Fruit fly (Drosophila melanogaster) whole organism, prepupa: ENCODE results near the gene Eip78C.

ENCODE experiments used
- CG10631 ChIP-seq: fragments of 200-800 bp; sonication (Bioruptor generic); optimal IDR thresholded peaks from 2 replicates; lab custom pipeline; 2016; ENCODE audit warnings: missing biosample characterization, missing genetic modification characterization
- CG10669 ChIP-seq: fragments of 200-800 bp; sonication (Bioruptor generic); optimal IDR thresholded peaks from 3 replicates; lab custom pipeline; 2018; ENCODE audit warnings: missing biosample characterization, mild to moderate bottlenecking, missing genetic modification characterization, moderate library complexity
- CG11762 ChIP-seq: fragments of 200-800 bp; sonication (Bioruptor generic); optimal IDR thresholded peaks from 3 replicates; lab custom pipeline; 2016; ENCODE audit warnings: missing biosample characterization, missing genetic modification characterization; ENCODE audit not compliant: insufficient read depth
- CG15336 ChIP-seq: fragments of 200-800 bp; sonication (Bioruptor generic); IDR thresholded peaks from 2 replicates; pipeline ENCODE4 v1.3.6; 2022; ENCODE audit warnings: missing biosample characterization, missing genetic modification characterization
- CG1621 ChIP-seq: fragments of 200-800 bp; sonication (Bioruptor generic); optimal IDR thresholded peaks from 3 replicates; lab custom pipeline; 2018; ENCODE audit warnings: missing biosample characterization, mild to moderate bottlenecking, missing genetic modification characterization
- CG16779 ChIP-seq: fragments of 200-800 bp; sonication (Bioruptor generic); optimal IDR thresholded peaks from 3 replicates; lab custom pipeline; 2017; ENCODE audit warnings: missing biosample characterization, mild to moderate bottlenecking, missing genetic modification characterization
- CG3032 ChIP-seq: fragments of 200-800 bp; optimal IDR thresholded peaks from 2 replicates; lab custom pipeline; 2019; ENCODE audit warnings: missing biosample characterization, mild to moderate bottlenecking, missing genetic modification characterization, moderate library complexity
- CG31627 ChIP-seq: fragments of 200-800 bp; sonication (Bioruptor generic); optimal IDR thresholded peaks from 3 replicates; lab custom pipeline; 2016; ENCODE audit warnings: missing biosample characterization, missing genetic modification characterization
- CG32006 ChIP-seq: fragments of 200-800 bp; sonication (Bioruptor generic); optimal IDR thresholded peaks from 3 replicates; lab custom pipeline; 2017; ENCODE audit warnings: missing biosample characterization, mild to moderate bottlenecking, missing genetic modification characterization
- CG34406 ChIP-seq: fragments of 200-800 bp; sonication (Bioruptor generic); optimal IDR thresholded peaks from 3 replicates; lab custom pipeline; 2016; ENCODE audit warnings: missing biosample characterization, missing genetic modification characterization
- CG3919 ChIP-seq: fragments of 200-800 bp; sonication (Bioruptor generic); optimal IDR thresholded peaks from 3 replicates; lab custom pipeline; 2016; ENCODE audit warnings: missing biosample characterization, missing genetic modification characterization
- CG4318 ChIP-seq: fragments of 200-800 bp; sonication (Bioruptor generic); optimal IDR thresholded peaks from 3 replicates; lab custom pipeline; 2017; ENCODE audit warnings: missing biosample characterization, mild to moderate bottlenecking, missing genetic modification characterization
- CG6163 ChIP-seq: fragments of 200-800 bp; sonication (Bioruptor generic); IDR thresholded peaks from 3 replicates; pipeline ENCODE4 v1.3.6; 2022; ENCODE audit warnings: missing biosample characterization, missing genetic modification characterization
- CG6276 ChIP-seq: fragments of 200-800 bp; sonication (Bioruptor generic); optimal IDR thresholded peaks from 2 replicates; lab custom pipeline; 2017; ENCODE audit warnings: missing biosample characterization, mild to moderate bottlenecking, missing genetic modification characterization
- CG6808 ChIP-seq: fragments of 200-800 bp; sonication (Bioruptor generic); optimal IDR thresholded peaks from 3 replicates; lab custom pipeline; 2017; ENCODE audit warnings: missing biosample characterization, missing genetic modification characterization, mild to moderate bottlenecking, moderate library complexity, missing genetic modification reagents
- CG6854 ChIP-seq: fragments of 200-800 bp; sonication (Bioruptor generic); optimal IDR thresholded peaks from 2 replicates; lab custom pipeline; 2017; ENCODE audit warnings: missing biosample characterization, mild to moderate bottlenecking, missing genetic modification characterization
- CG7368 ChIP-seq: fragments of 200-800 bp; sonication (Bioruptor generic); optimal IDR thresholded peaks from 3 replicates; lab custom pipeline; 2016; ENCODE audit warnings: missing biosample characterization, missing genetic modification characterization
- CG8119 ChIP-seq: fragments of 200-800 bp; sonication (Bioruptor generic); IDR thresholded peaks from 3 replicates; pipeline ENCODE4 v1.3.6; 2022; ENCODE audit warnings: missing biosample characterization, missing genetic modification characterization
- Eip75B ChIP-seq: fragments of 200-800 bp; sonication (Bioruptor generic); optimal IDR thresholded peaks from 3 replicates; lab custom pipeline; 2016; ENCODE audit warnings: missing biosample characterization, missing genetic modification characterization
- Eip78C ChIP-seq: fragments of 200-800 bp; sonication (Bioruptor generic); peaks from one replicate; lab custom pipeline; 2016; ENCODE audit warnings: missing biosample characterization, missing genetic modification characterization
- Eip93F ChIP-seq: fragments of 200-800 bp; sonication (Bioruptor generic); optimal IDR thresholded peaks from 2 replicates; lab custom pipeline; 2016; ENCODE audit warnings: missing biosample characterization, mild to moderate bottlenecking, missing genetic modification characterization
- Ets21C ChIP-seq: fragments of 200-800 bp; sonication (Bioruptor generic); optimal IDR thresholded peaks from 3 replicates; lab custom pipeline; 2016; ENCODE audit warnings: missing biosample characterization, missing genetic modification characterization
- Hr38 ChIP-seq: sonication (Bioruptor generic); optimal IDR thresholded peaks from 2 replicates; lab custom pipeline; 2016; ENCODE audit warnings: missing biosample characterization, missing genetic modification characterization
- Hr39 ChIP-seq: fragments of 200-800 bp; sonication (Bioruptor generic); optimal IDR thresholded peaks from 2 replicates; lab custom pipeline; 2016; ENCODE audit warnings: missing biosample characterization, missing genetic modification characterization
- Lpt ChIP-seq: fragments of 200-800 bp; sonication (Bioruptor generic); optimal IDR thresholded peaks from 3 replicates; lab custom pipeline; 2016; ENCODE audit warnings: missing biosample characterization, missing genetic modification characterization
- Met ChIP-seq: fragments of 200-800 bp; sonication (Bioruptor generic); optimal IDR thresholded peaks from 3 replicates; lab custom pipeline; 2016; ENCODE audit warnings: missing biosample characterization, missing genetic modification characterization
- OdsH ChIP-seq: fragments of 200-800 bp; sonication (Bioruptor generic); optimal IDR thresholded peaks from 3 replicates; lab custom pipeline; 2016; ENCODE audit warnings: missing biosample characterization, missing genetic modification characterization
- Sox102F ChIP-seq: fragments of 200-800 bp; sonication (Bioruptor generic); optimal IDR thresholded peaks from 2 replicates; lab custom pipeline; 2016; ENCODE audit warnings: missing biosample characterization, mild to moderate bottlenecking, missing genetic modification characterization
- Sox15 ChIP-seq: fragments of 200-800 bp; sonication (Bioruptor generic); optimal IDR thresholded peaks from 3 replicates; lab custom pipeline; 2016; ENCODE audit warnings: missing biosample characterization, missing genetic modification characterization
- achi ChIP-seq: fragments of 200-800 bp; sonication (Bioruptor generic); optimal IDR thresholded peaks from 3 replicates; lab custom pipeline; 2016; ENCODE audit warnings: missing biosample characterization, missing genetic modification characterization
- acj6 ChIP-seq: fragments of 200-800 bp; sonication (Bioruptor generic); optimal IDR thresholded peaks from 3 replicates; lab custom pipeline; 2016; ENCODE audit warnings: missing biosample characterization, missing genetic modification characterization
- cyc ChIP-seq: fragments of 200-800 bp; sonication (Bioruptor generic); optimal IDR thresholded peaks from 3 replicates; lab custom pipeline; 2016; ENCODE audit warnings: missing biosample characterization, missing genetic modification characterization
- dac ChIP-seq: fragments of 200-800 bp; sonication (Bioruptor generic); optimal IDR thresholded peaks from 2 replicates; lab custom pipeline; 2017; ENCODE audit warnings: missing biosample characterization, mild to moderate bottlenecking, missing genetic modification characterization
- dsx ChIP-seq: fragments of 200-800 bp; optimal IDR thresholded peaks from 3 replicates; lab custom pipeline; 2019; ENCODE audit warnings: missing biosample characterization, mild to moderate bottlenecking, missing genetic modification characterization, moderate library complexity; ENCODE audit not compliant: poor library complexity, severe bottlenecking
- esn ChIP-seq: fragments of 200-800 bp; sonication (Bioruptor generic); optimal IDR thresholded peaks from 2 replicates; lab custom pipeline; 2016; ENCODE audit warnings: missing biosample characterization, mild to moderate bottlenecking, missing genetic modification characterization, moderate library complexity
- fd59A ChIP-seq: fragments of 200-800 bp; sonication (Bioruptor generic); optimal IDR thresholded peaks from 2 replicates; lab custom pipeline; 2017; ENCODE audit warnings: missing biosample characterization, mild to moderate bottlenecking, missing genetic modification characterization, missing genetic modification reagents
- fd85E ChIP-seq: fragments of 200-800 bp; sonication (Bioruptor generic); optimal IDR thresholded peaks from 3 replicates; lab custom pipeline; 2016; ENCODE audit warnings: missing biosample characterization, missing genetic modification characterization
- fkh ChIP-seq: fragments of 200-800 bp; sonication (Bioruptor generic); optimal IDR thresholded peaks from 3 replicates; lab custom pipeline; 2017; ENCODE audit warnings: missing biosample characterization, mild to moderate bottlenecking, missing genetic modification characterization, moderate library complexity
- pdm3 ChIP-seq: fragments of 200-800 bp; sonication (Bioruptor generic); optimal IDR thresholded peaks from 3 replicates; lab custom pipeline; 2016; ENCODE audit warnings: missing biosample characterization, missing genetic modification characterization
- salr ChIP-seq, 2 experiments: fragments of 200-800 bp; sonication (Bioruptor generic); optimal IDR thresholded peaks; 3 replicates each; lab custom pipeline; 2016 to 2018; ENCODE audit warnings: missing biosample characterization in 2 of 2, missing genetic modification characterization in 2 of 2, mild to moderate bottlenecking in 1 of 2
- spab ChIP-seq: fragments of 200-800 bp; sonication (Bioruptor generic); optimal IDR thresholded peaks from 2 replicates; lab custom pipeline; 2017; ENCODE audit warnings: missing biosample characterization, mild to moderate bottlenecking, missing genetic modification characterization, missing genetic modification reagents
- svp ChIP-seq: fragments of 200-800 bp; sonication (Bioruptor generic); peaks from one replicate; lab custom pipeline; 2016; ENCODE audit warnings: missing biosample characterization, missing genetic modification characterization
- topi ChIP-seq: fragments of 200-800 bp; sonication (Bioruptor generic); optimal IDR thresholded peaks from 3 replicates; lab custom pipeline; 2016; ENCODE audit warnings: missing biosample characterization, missing genetic modification characterization
- vri ChIP-seq: fragments of 200-800 bp; sonication (Bioruptor generic); optimal IDR thresholded peaks from 3 replicates; lab custom pipeline; 2016; ENCODE audit warnings: missing biosample characterization, mild to moderate bottlenecking, missing genetic modification characterization

The Eip78C gene

DNA sequence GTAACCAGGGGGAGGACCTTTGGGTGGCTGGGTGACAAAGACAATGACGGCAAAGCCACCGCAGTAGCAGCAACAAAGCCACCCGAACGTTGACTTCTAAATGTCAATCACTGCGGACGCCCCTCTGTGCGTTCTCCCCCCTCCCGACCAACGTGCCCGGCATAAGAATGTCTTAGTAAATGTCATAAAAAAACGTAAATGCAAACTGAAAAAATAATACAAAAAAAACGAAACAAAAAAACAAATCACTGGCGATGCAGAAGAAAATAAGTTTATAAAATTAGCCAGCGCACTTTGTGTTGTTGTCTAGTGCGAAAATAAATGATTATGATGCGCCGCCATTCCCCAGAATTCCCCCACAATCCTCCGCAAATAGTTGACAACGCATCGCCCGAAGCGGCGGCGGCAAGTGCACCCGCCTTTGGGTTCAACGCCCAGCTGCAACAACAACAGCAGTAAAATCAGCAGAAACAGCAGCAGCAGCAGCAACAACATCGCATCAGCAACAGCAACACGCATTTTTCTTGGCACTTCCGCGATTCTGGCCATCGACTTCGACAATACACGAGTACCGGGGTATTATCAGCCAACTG, 10.6 kb downstream of the Eip78C start (continued):
- TF ChIP-seq fd85E (GFP tag; lab: Kevin White, UChicago) (no peak), CG10669 (GFP tag; lab: Kevin White, UChicago) (no peak), pdm3 (GFP tag; lab: Kevin White, UChicago) (no peak), salr (GFP tag; optimal IDR thresholded peaks at IDR 0.05; lab: Kevin White, UChicago) (peak in 1 of 2 experiments; percentile 70), Lpt (GFP tag; lab: Kevin White, UChicago) (peak; percentile 75), CG6163 (GFP tag; lab: Robert Waterston, UW) (peak; percentile 69; the same call in 1 of the 3 replicates), dac (GFP tag; lab: Kevin White, UChicago) (no peak), CG11762 (no peak), CG6854 (GFP tag; lab: Kevin White, UChicago) (no peak), esn (GFP tag; lab: Kevin White, UChicago) (no peak), Eip78C (GFP tag; lab: Kevin White, UChicago) (peak; percentile 83), Hr39 (GFP tag; lab: Kevin White, UChicago) (no peak), CG10631 (GFP tag; lab: Kevin White, UChicago) (no peak)

DNA sequence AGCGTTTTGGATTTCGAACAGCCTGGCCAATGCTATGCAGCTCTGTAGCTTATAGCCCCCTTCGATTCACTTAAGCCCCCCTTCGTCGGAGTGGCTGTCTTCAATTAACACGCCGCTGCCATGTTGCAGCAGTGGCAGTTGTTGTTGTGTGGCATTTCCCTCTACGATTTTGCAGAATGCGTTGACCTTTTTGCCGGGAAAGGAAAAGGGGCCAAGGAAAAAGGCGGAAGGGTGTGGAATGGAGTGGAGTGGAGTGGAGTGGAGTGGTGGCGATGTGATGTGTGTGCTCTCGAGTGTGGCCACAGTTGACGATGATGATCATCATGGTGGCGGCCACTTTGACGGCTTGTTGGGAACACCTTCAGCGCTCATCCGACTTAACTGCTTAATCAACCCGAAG, 12.0 kb downstream of the Eip78C start:
- TF ChIP-seq Eip78C (GFP tag; lab: Kevin White, UChicago), result peak; percentile 4
- no peak for TF ChIP-seq fd59A (GFP tag; lab: Kevin White, UChicago)
- no peak for TF ChIP-seq CG31627 (GFP tag; lab: Kevin White, UChicago)
- peak; percentile 30 for TF ChIP-seq svp
- no peak for TF ChIP-seq dsx (GFP tag; lab: Kevin White, UChicago)
- TF ChIP-seq acj6 (GFP tag; lab: Kevin White, UChicago), result no peak
- no peak for TF ChIP-seq CG6854 (GFP tag; lab: Kevin White, UChicago)

DNA sequence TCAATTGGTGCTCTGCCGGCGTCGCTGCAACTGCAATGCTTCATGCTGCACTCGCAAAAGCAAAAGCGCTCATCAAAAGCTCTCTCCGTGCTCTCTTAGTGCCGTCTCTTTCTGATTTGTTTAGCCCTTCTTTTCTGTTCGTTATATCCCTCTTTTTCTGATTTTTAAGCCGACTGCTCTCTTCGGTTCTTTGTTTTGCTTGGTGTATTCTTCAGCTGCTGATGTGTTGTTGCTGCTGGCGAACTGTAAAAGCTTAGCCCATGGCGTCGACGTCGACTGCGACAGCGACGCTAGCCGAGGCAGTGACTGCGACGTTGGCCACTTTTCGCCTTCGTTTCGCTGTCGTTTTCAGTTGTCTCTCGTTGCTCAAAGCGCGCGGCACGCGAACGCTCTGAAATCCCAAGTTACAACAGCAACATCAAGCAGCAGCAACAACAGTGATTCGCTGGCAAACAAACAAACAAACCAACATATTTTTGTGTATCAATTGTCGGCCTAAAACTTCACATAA, 13.6 kb downstream of the Eip78C start:
- TF ChIP-seq fd85E (GFP tag; lab: Kevin White, UChicago) (peak; percentile 0), CG16779 (no peak), svp (peak; percentile 74), topi (GFP tag; lab: Kevin White, UChicago) (peak; percentile 6), CG6808 (no peak), CG4318 (GFP tag; lab: Kevin White, UChicago) (no peak), Sox15 (no peak), dac (GFP tag; lab: Kevin White, UChicago) (no peak), vri (GFP tag; lab: Kevin White, UChicago) (no peak), achi (GFP tag; lab: Kevin White, UChicago) (no peak), Eip78C (GFP tag; lab: Kevin White, UChicago) (peak; percentile 89), CG15336 (GFP tag; lab: Robert Waterston, UW) (peak; percentile 64), Hr39 (GFP tag; lab: Kevin White, UChicago) (no peak), fkh (GFP tag; lab: Kevin White, UChicago) (peak; percentile 58), Lpt (GFP tag; lab: Kevin White, UChicago) (peak; percentile 7), CG3032 (tag; lab: Kevin White, UChicago) (no peak), Ets21C (GFP tag; lab: Kevin White, UChicago) (no peak), Eip75B (GFP tag; lab: Kevin White, UChicago) (peak; percentile 41), OdsH (GFP tag; lab: Kevin White, UChicago) (no peak), CG6854 (GFP tag; lab: Kevin White, UChicago) (peak; percentile 79), Hr38 (GFP tag; lab: Kevin White, UChicago) (no peak), CG8119 (GFP tag; lab: Robert Waterston, UW) (peak; percentile 68), CG7368 (GFP tag; lab: Kevin White, UChicago) (no peak), Met (GFP tag; lab: Kevin White, UChicago) (no peak), Sox102F (GFP tag; lab: Kevin White, UChicago) (peak; percentile 61), CG6163 (GFP tag; lab: Robert Waterston, UW) (peak; percentile 56; the same call in 1 of the 3 replicates), spab (GFP tag; lab: Kevin White, UChicago) (no peak), cyc (GFP tag; lab: Kevin White, UChicago) (no peak), CG34406 (GFP tag; lab: Kevin White, UChicago) (no peak), CG1621 (no peak), CG32006 (GFP tag; lab: Kevin White, UChicago) (no peak), CG3919 (GFP tag; lab: Kevin White, UChicago) (peak; percentile 47), Eip93F (GFP tag; lab: Kevin White, UChicago) (peak; percentile 24), dsx (GFP tag; lab: Kevin White, UChicago) (peak; percentile 22), fd59A (GFP tag; lab: Kevin White, UChicago) (no peak), CG31627 (GFP tag; lab: Kevin White, UChicago) (no peak), CG6276 (no peak), CG10631 (GFP tag; lab: Kevin White, UChicago) (no peak), CG10669 (GFP tag; lab: Kevin White, UChicago) (no peak)
